Fruit fly (Drosophila melanogaster): ENCODE data around the gene nullo.

Gene nullo

DNA sequence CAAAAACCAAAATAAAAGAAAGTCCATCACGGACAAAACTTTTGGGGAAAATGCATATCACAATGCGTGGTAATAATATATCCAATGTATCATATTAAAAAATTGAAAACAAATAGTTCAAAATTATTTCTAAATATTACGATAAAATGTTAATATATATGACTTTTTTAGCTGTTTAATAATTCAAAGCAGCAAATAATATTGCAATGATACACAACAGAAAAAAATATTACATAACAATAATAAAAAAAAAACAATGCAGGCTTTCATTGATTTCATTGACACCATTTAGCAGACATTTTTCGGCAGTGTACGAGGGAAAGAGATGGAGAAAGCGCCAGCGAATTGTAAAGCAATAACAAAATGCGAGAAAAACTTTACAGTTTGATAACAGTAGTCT lies 45.6 kb downstream of the nullo start (continued):
- TF ChIP-seq CG32767 (GFP tag; IDR thresholded peaks at IDR 0.05) (no peak), pho (GFP tag; optimal IDR thresholded peaks at IDR 0.05) (no peak), CG4360 (GFP tag; IDR thresholded peaks at IDR 0.05) (no peak), CG1024 (GFP tag; IDR thresholded peaks at IDR 0.05) (no peak), Oaz (GFP tag; IDR thresholded peaks at IDR 0.05) (no peak), CG18262 (tag; optimal IDR thresholded peaks at IDR 0.05) (peak; percentile 52), CG8924 (tag; optimal IDR thresholded peaks at IDR 0.05) (no peak), Sox102F (GFP tag; optimal IDR thresholded peaks at IDR 0.05) (peak; percentile 83), lbe (GFP tag; optimal IDR thresholded peaks at IDR 0.05) (no peak), fd102C (GFP tag; optimal IDR thresholded peaks at IDR 0.05) (no peak), knrl (GFP tag; IDR thresholded peaks at IDR 0.05; ENCODE audit: partially characterized antibody) (no peak), CG18011 (GFP tag; optimal IDR thresholded peaks at IDR 0.05) (no peak), dpn (GFP tag; optimal IDR thresholded peaks at IDR 0.05) (peak in 1 of 2 experiments; percentile 55), CG1792 (GFP tag; optimal IDR thresholded peaks at IDR 0.05) (no peak), Trl (optimal IDR thresholded peaks at IDR 0.05) (no peak), Trl (GFP tag; optimal IDR thresholded peaks at IDR 0.05) (no peak), dmrt11E (tag; optimal IDR thresholded peaks at IDR 0.05) (peak; percentile 14), Awh (GFP tag; IDR thresholded peaks at IDR 0.05) (no peak), Dek (tag; optimal IDR thresholded peaks at IDR 0.05) (peak; percentile 3), CG1233 (GFP tag; optimal IDR thresholded peaks at IDR 0.05) (no peak), CG5180 (GFP tag; optimal IDR thresholded peaks at IDR 0.05) (no peak), CG1529 (GFP tag; optimal IDR thresholded peaks at IDR 0.05) (peak; percentile 15), nom (GFP tag; optimal IDR thresholded peaks at IDR 0.05) (no peak), CG43689 (GFP tag; IDR thresholded peaks at IDR 0.05) (no peak), CG9215 (GFP tag; IDR thresholded peaks at IDR 0.05) (no peak), ham (GFP tag; IDR thresholded peaks at IDR 0.05) (no peak), CG2129 (GFP tag; IDR thresholded peaks at IDR 0.05; ENCODE audit: partially characterized antibody) (no peak), crol (GFP tag; IDR thresholded peaks at IDR 0.05) (no peak), gsb-n (tag; optimal IDR thresholded peaks at IDR 0.05) (peak; percentile 4), BtbVII (GFP tag; optimal IDR thresholded peaks at IDR 0.05) (no peak), kni (GFP tag; optimal IDR thresholded peaks at IDR 0.05) (no peak), da (GFP tag; optimal IDR thresholded peaks at IDR 0.05) (no peak), Dp (GFP tag; optimal IDR thresholded peaks at IDR 0.05) (no peak), CG7372 (GFP tag; IDR thresholded peaks at IDR 0.05) (no peak), bbx (GFP tag; IDR thresholded peaks at IDR 0.05; ENCODE audit: partially characterized antibody) (no peak), C15 (GFP tag; IDR thresholded peaks at IDR 0.05) (no peak), pros (GFP tag; optimal IDR thresholded peaks at IDR 0.05) (no peak), gcm (GFP tag; optimal IDR thresholded peaks at IDR 0.05) (no peak), CG12769 (tag; optimal IDR thresholded peaks at IDR 0.05) (no peak), Opbp (GFP tag; IDR thresholded peaks at IDR 0.05; ENCODE audit: partially characterized antibody) (no peak), Atf-2 (GFP tag; optimal IDR thresholded peaks at IDR 0.05) (no peak), rib (GFP tag; IDR thresholded peaks at IDR 0.05) (no peak), eyg (GFP tag; optimal IDR thresholded peaks at IDR 0.05) (no peak), Six4 (GFP tag; optimal IDR thresholded peaks at IDR 0.05) (peak; percentile 4), CG33557 (GFP tag; optimal IDR thresholded peaks at IDR 0.05) (no peak), CG10366 (GFP tag; IDR thresholded peaks at IDR 0.05) (peak; percentile 36), CG9932 (GFP tag; IDR thresholded peaks at IDR 0.05) (no peak), Asciz (GFP tag; optimal IDR thresholded peaks at IDR 0.05) (peak; percentile 46), CG32772 (GFP tag; IDR thresholded peaks at IDR 0.05) (no peak), vvl (GFP tag; IDR thresholded peaks at IDR 0.05) (0 out of 2 replicates have a peak, but pooled peaks have one; percentile 25), CG6654 (GFP tag; optimal IDR thresholded peaks at IDR 0.05) (no peak), mld (GFP tag; IDR thresholded peaks at IDR 0.05; ENCODE audit: partially characterized antibody) (no peak)
